Fruit fly (Drosophila melanogaster) whole organism, embryonic: ENCODE results near the gene Pcd.

Experiments used
- ATbp ChIP-seq: fragments of 200-800 bp; sonication (Bioruptor generic); optimal IDR thresholded peaks from 2 replicates; lab custom pipeline; 2017; ENCODE audit warnings: missing biosample characterization, mild to moderate bottlenecking, missing genetic modification characterization, missing genetic modification reagents
- Abd-B ChIP-seq: fragments of 200-800 bp; sonication (Bioruptor generic); optimal IDR thresholded peaks from 2 replicates; lab custom pipeline; 2018; ENCODE audit warnings: missing biosample characterization, mild to moderate bottlenecking, missing genetic modification characterization, moderate library complexity
- Atf3 ChIP-seq: fragments of 200-800 bp; sonication (Bioruptor generic); optimal IDR thresholded peaks from 3 replicates; lab custom pipeline; 2016; ENCODE audit warnings: missing biosample characterization, missing genetic modification characterization
- CG1024 ChIP-seq: fragments of 200-800 bp; sonication (Bioruptor generic); IDR thresholded peaks from 2 replicates; pipeline ENCODE4 v1.3.6; 2022; ENCODE audit warnings: missing biosample characterization, missing genetic modification characterization
- CG10565 ChIP-seq: fragments of 200-800 bp; sonication (Bioruptor generic); optimal IDR thresholded peaks from 3 replicates; lab custom pipeline; 2016; ENCODE audit warnings: missing biosample characterization, mild to moderate bottlenecking, missing genetic modification characterization
- CG11093 ChIP-seq: fragments of 200-800 bp; sonication (Bioruptor generic); IDR thresholded peaks from 3 replicates; pipeline ENCODE4 v1.3.6; 2022; ENCODE audit warnings: missing biosample characterization, missing genetic modification characterization
- CG11456 ChIP-seq: fragments of 200-800 bp; sonication (Bioruptor generic); IDR thresholded peaks from 3 replicates; pipeline ENCODE4 v1.3.6; 2022; ENCODE audit warnings: missing biosample characterization, missing genetic modification characterization
- CG12219 ChIP-seq: fragments of 200-800 bp; sonication (Bioruptor generic); optimal IDR thresholded peaks from 3 replicates; lab custom pipeline; 2018; ENCODE audit warnings: missing biosample characterization, mild to moderate bottlenecking, missing genetic modification characterization
- CG14050 ChIP-seq: fragments of 200-800 bp; sonication (Bioruptor generic); IDR thresholded peaks from 3 replicates; pipeline ENCODE4 v1.3.6; 2022; ENCODE audit warnings: missing biosample characterization, missing genetic modification characterization
- CG16779 ChIP-seq: fragments of 200-800 bp; sonication (Bioruptor generic); IDR thresholded peaks from 2 replicates; pipeline ENCODE4 v1.3.6; 2022; ENCODE audit warnings: missing biosample characterization, missing genetic modification characterization
- CG17568 ChIP-seq: fragments of 200-800 bp; sonication (Bioruptor generic); optimal IDR thresholded peaks from 2 replicates; lab custom pipeline; 2018; ENCODE audit warnings: missing biosample characterization, mild to moderate bottlenecking, missing genetic modification characterization, moderate library complexity
- CG30403 ChIP-seq: fragments of 200-800 bp; sonication (Bioruptor generic); optimal IDR thresholded peaks from 3 replicates; lab custom pipeline; 2016; ENCODE audit warnings: missing biosample characterization, missing genetic modification characterization
- CG30431 ChIP-seq: fragments of 200-800 bp; sonication (Bioruptor generic); optimal IDR thresholded peaks from 2 replicates; lab custom pipeline; 2017; ENCODE audit warnings: missing biosample characterization, missing genetic modification characterization
- CG4328 ChIP-seq: fragments of 200-800 bp; sonication (Bioruptor generic); optimal IDR thresholded peaks from 3 replicates; lab custom pipeline; 2017; ENCODE audit warnings: missing biosample characterization, missing genetic modification reagents, missing genetic modification characterization
- CG7357 ChIP-seq: fragments of 200-800 bp; sonication (Bioruptor generic); IDR thresholded peaks from 3 replicates; pipeline ENCODE4 v1.3.6; 2022; ENCODE audit warnings: missing biosample characterization, missing genetic modification characterization
- CG8089 ChIP-seq: fragments of 200-800 bp; sonication (Bioruptor generic); optimal IDR thresholded peaks from 3 replicates; lab custom pipeline; 2016; ENCODE audit warnings: missing biosample characterization, missing genetic modification characterization
- CG8388 ChIP-seq: fragments of 200-800 bp; sonication (Bioruptor generic); optimal IDR thresholded peaks from 2 replicates; lab custom pipeline; 2019; ENCODE audit warnings: missing biosample characterization, mild to moderate bottlenecking, missing genetic modification characterization, moderate library complexity
- Dfd ChIP-seq, 2 experiments: fragments of >200 bp; optimal IDR thresholded peaks; 2 replicates each; lab custom pipeline; 2017; ENCODE audit warnings: missing biosample characterization in 2 of 2, missing genetic modification characterization in 2 of 2
- Fer2 ChIP-seq: fragments of 200-800 bp; sonication (Bioruptor generic); optimal IDR thresholded peaks from 2 replicates; lab custom pipeline; 2018; ENCODE audit warnings: missing biosample characterization, mild to moderate bottlenecking, missing genetic modification characterization, moderate library complexity
- GATAe ChIP-seq: fragments of 200-800 bp; sonication (Bioruptor generic); conservative IDR thresholded peaks from 2 replicates; pipeline ENCODE4 v1.3.6; 2022; ENCODE audit warnings: missing biosample characterization, missing genetic modification characterization
- Gsc ChIP-seq: fragments of 200-800 bp; sonication (Bioruptor generic); IDR thresholded peaks from 2 replicates; pipeline ENCODE4 v1.3.6; 2022; ENCODE audit warnings: missing biosample characterization, missing genetic modification characterization
- H15 ChIP-seq: fragments of 200-800 bp; sonication (Bioruptor generic); IDR thresholded peaks from 3 replicates; pipeline ENCODE4 v1.3.6; 2022; ENCODE audit warnings: missing biosample characterization, missing genetic modification characterization
- Optix ChIP-seq: fragments of 200-800 bp; sonication (Bioruptor generic); IDR thresholded peaks from 3 replicates; pipeline ENCODE4 v1.3.6; 2022; ENCODE audit warnings: missing biosample characterization, missing genetic modification characterization
- Sin3A ChIP-seq: fragments of >200 bp; optimal IDR thresholded peaks from 2 replicates; lab custom pipeline; 2018
- Sry-β ChIP-seq: fragments of 200-800 bp; sonication (Bioruptor generic); optimal IDR thresholded peaks from 2 replicates; lab custom pipeline; 2018; ENCODE audit warnings: missing biosample characterization, mild to moderate bottlenecking, missing genetic modification characterization, moderate library complexity
- az2 ChIP-seq: fragments of 200-800 bp; sonication (Bioruptor generic); optimal IDR thresholded peaks from 3 replicates; lab custom pipeline; 2016; ENCODE audit warnings: missing biosample characterization, missing genetic modification characterization
- bab2 ChIP-seq: fragments of 200-800 bp; sonication (Bioruptor generic); optimal IDR thresholded peaks from 2 replicates; lab custom pipeline; 2016; ENCODE audit warnings: missing biosample characterization, missing genetic modification characterization
- cg ChIP-seq: fragments of 200-800 bp; sonication (Bioruptor generic); optimal IDR thresholded peaks from 3 replicates; lab custom pipeline; 2019; ENCODE audit warnings: missing biosample characterization, mild to moderate bottlenecking, missing genetic modification characterization, moderate library complexity
- dimm ChIP-seq: fragments of 200-800 bp; sonication (Bioruptor generic); IDR thresholded peaks from 2 replicates; pipeline ENCODE4 v1.3.6; 2022; ENCODE audit warnings: missing biosample characterization, missing genetic modification characterization
- disco-r ChIP-seq: fragments of 200-800 bp; sonication (Bioruptor generic); optimal IDR thresholded peaks from 2 replicates; lab custom pipeline; 2016; ENCODE audit warnings: missing biosample characterization, missing genetic modification characterization
- dpn ChIP-seq, 2 experiments: fragments of 200-800 bp; sonication (Bioruptor generic); optimal IDR thresholded peaks; 3 replicates each; lab custom pipeline; 2016; ENCODE audit warnings: missing biosample characterization in 2 of 2, missing genetic modification characterization in 2 of 2
- dysf ChIP-seq: fragments of 200-800 bp; sonication (Bioruptor generic); IDR thresholded peaks from 3 replicates; pipeline ENCODE4 v1.3.6; 2022; ENCODE audit warnings: missing biosample characterization, missing genetic modification characterization
- en ChIP-seq: fragments of 200-800 bp; sonication (Bioruptor generic); optimal IDR thresholded peaks from 2 replicates; lab custom pipeline; 2016; ENCODE audit warnings: missing biosample characterization, missing genetic modification characterization
- exex ChIP-seq: fragments of 200-800 bp; sonication (Bioruptor generic); optimal IDR thresholded peaks from 4 replicates; lab custom pipeline; 2018; ENCODE audit warnings: missing biosample characterization, mild to moderate bottlenecking, missing genetic modification characterization, moderate library complexity
- fu2 ChIP-seq: fragments of 200-800 bp; sonication (Bioruptor generic); optimal IDR thresholded peaks from 2 replicates; lab custom pipeline; 2016; ENCODE audit warnings: missing biosample characterization, missing genetic modification characterization
- gem ChIP-seq: fragments of 200-800 bp; sonication (Bioruptor generic); optimal IDR thresholded peaks from 2 replicates; lab custom pipeline; 2019; ENCODE audit warnings: missing biosample characterization, mild to moderate bottlenecking, missing genetic modification characterization, moderate library complexity
- gro ChIP-seq: fragments of 200-800 bp; sonication (Bioruptor generic); optimal IDR thresholded peaks from 2 replicates; lab custom pipeline; 2016; ENCODE audit warnings: missing biosample characterization, missing genetic modification characterization
- gt ChIP-seq: fragments of 200-800 bp; sonication (Bioruptor generic); IDR thresholded peaks from 2 replicates; pipeline ENCODE4 v1.3.6; 2022; ENCODE audit warnings: missing biosample characterization, missing genetic modification characterization
- ind ChIP-seq: fragments of 200-800 bp; sonication (Bioruptor generic); optimal IDR thresholded peaks from 3 replicates; lab custom pipeline; 2016; ENCODE audit warnings: missing biosample characterization, missing genetic modification characterization
- lab ChIP-seq: fragments of 200-800 bp; sonication (Bioruptor generic); optimal IDR thresholded peaks from 3 replicates; lab custom pipeline; 2017; ENCODE audit warnings: missing biosample characterization, missing genetic modification characterization, mild to moderate bottlenecking, moderate library complexity, missing genetic modification reagents
- lov ChIP-seq, 2 experiments: fragments of 200-800 bp in 1 of 2; fragments of >200 bp in 1 of 2; sonication (Bioruptor generic) in 1 of 2; IDR thresholded peaks in 1 of 2; optimal IDR thresholded peaks in 1 of 2; 2 replicates in 1 of 2; 3 replicates in 1 of 2; pipeline versions ENCODE4 v1.3.6 to Lab custom; 2017 to 2022; ENCODE audit warnings: missing biosample characterization in 1 of 2, missing genetic modification characterization in 1 of 2
- mirr ChIP-seq: fragments of 200-800 bp; sonication (Bioruptor generic); optimal IDR thresholded peaks from 3 replicates; lab custom pipeline; 2018; ENCODE audit warnings: missing biosample characterization, mild to moderate bottlenecking, missing genetic modification characterization
- onecut ChIP-seq: fragments of 200-800 bp; sonication (Bioruptor generic); IDR thresholded peaks from 2 replicates; pipeline ENCODE4 v1.3.6; 2022; ENCODE audit warnings: missing biosample characterization, missing genetic modification characterization
- peb ChIP-seq: fragments of 200-800 bp; sonication (Bioruptor generic); IDR thresholded peaks from 2 replicates; pipeline ENCODE4 v1.3.6; 2022; ENCODE audit warnings: missing biosample characterization, missing genetic modification characterization
- shn ChIP-seq: fragments of 200-800 bp; sonication (Bioruptor generic); optimal IDR thresholded peaks from 3 replicates; lab custom pipeline; 2016; ENCODE audit warnings: missing biosample characterization, missing genetic modification characterization
- sqz ChIP-seq: fragments of 200-800 bp; sonication (Bioruptor generic); optimal IDR thresholded peaks from 3 replicates; lab custom pipeline; 2018; ENCODE audit warnings: missing biosample characterization, mild to moderate bottlenecking, missing genetic modification characterization
- tgo ChIP-seq: fragments of 200-800 bp; sonication (Bioruptor generic); IDR thresholded peaks from 3 replicates; pipeline ENCODE4 v1.3.6; 2022; ENCODE audit warnings: missing biosample characterization, missing genetic modification characterization
- unpg ChIP-seq: fragments of 200-800 bp; sonication (Bioruptor generic); optimal IDR thresholded peaks from 3 replicates; lab custom pipeline; 2018; ENCODE audit warnings: missing biosample characterization, mild to moderate bottlenecking, missing genetic modification characterization, moderate library complexity
- vfl ChIP-seq: fragments of 200-800 bp; sonication (Bioruptor generic); optimal IDR thresholded peaks from 2 replicates; lab custom pipeline; 2016; ENCODE audit warnings: missing biosample characterization, missing genetic modification characterization
- wek ChIP-seq: fragments of 200-800 bp; sonication (Bioruptor generic); optimal IDR thresholded peaks from 3 replicates; lab custom pipeline; 2018; ENCODE audit warnings: missing biosample characterization, mild to moderate bottlenecking, missing genetic modification characterization, moderate library complexity
- zf30C ChIP-seq: fragments of 200-800 bp; sonication (Bioruptor generic); optimal IDR thresholded peaks from 3 replicates; lab custom pipeline; 2018; ENCODE audit warnings: missing biosample characterization, mild to moderate bottlenecking, missing genetic modification characterization

The Pcd gene

dm6 chr3R:29736678-29737093, 13.7 kb downstream of the Pcd start, which contains the start of the genes CG7601 and CIA30 (continued):
- peak; percentile 98 for TF ChIP-seq en
- TF ChIP-seq ATbp = peak; percentile 96
- no peak for TF ChIP-seq Dfd (GFP tag; optimal IDR thresholded peaks at IDR 0.05; lab: Kevin White, UChicago)
- peak; percentile 98 for TF ChIP-seq fu2 (GFP tag; lab: Kevin White, UChicago)
- peak; percentile 100 for TF ChIP-seq CG16779 (GFP tag; lab: Robert Waterston, UW)
- peak; percentile 98 for TF ChIP-seq CG4328
- peak; percentile 100 for TF ChIP-seq tgo (GFP tag; lab: Robert Waterston, UW)
- TF ChIP-seq CG30431 (GFP tag; lab: Kevin White, UChicago) = peak; percentile 95
- peak; percentile 100 for TF ChIP-seq H15 (GFP tag; lab: Robert Waterston, UW)
- TF ChIP-seq exex = peak; percentile 96
- TF ChIP-seq shn (GFP tag; lab: Kevin White, UChicago) = peak; percentile 98
- peak; percentile 99 for TF ChIP-seq mirr
- peak; percentile 56 for TF ChIP-seq Sry-β (GFP tag; lab: Kevin White, UChicago)
- TF ChIP-seq CG7357 (GFP tag; lab: Robert Waterston, UW) = peak; percentile 99
- TF ChIP-seq CG11093 (GFP tag; lab: Robert Waterston, UW) = peak; percentile 100
- TF ChIP-seq gt = peak; percentile 100
- peak; percentile 96 for TF ChIP-seq CG10565 (GFP tag; lab: Kevin White, UChicago)
- TF ChIP-seq CG1024 (GFP tag; lab: Robert Waterston, UW) = peak; percentile 99
- TF ChIP-seq dpn (GFP tag; optimal IDR thresholded peaks at IDR 0.05; lab: Kevin White, UChicago) = peak; percentile 99
- TF ChIP-seq Atf3 (GFP tag; lab: Kevin White, UChicago) = peak; percentile 97
- peak; percentile 94 for TF ChIP-seq CG12219
- TF ChIP-seq gro = peak; percentile 99
- TF ChIP-seq az2 (GFP tag; lab: Kevin White, UChicago) = peak; percentile 98
- peak; percentile 92 for TF ChIP-seq wek (GFP tag; lab: Kevin White, UChicago)
- no peak for TF ChIP-seq cg
- TF ChIP-seq Gsc (GFP tag; lab: Robert Waterston, UW) = peak; percentile 100
- TF ChIP-seq CG11456 = peak; percentile 100
- TF ChIP-seq dimm (GFP tag; lab: Robert Waterston, UW) = peak; percentile 100
- peak; percentile 100 for TF ChIP-seq peb (GFP tag; lab: Robert Waterston, UW)
- peak; percentile 99 for TF ChIP-seq bab2 (GFP tag; lab: Kevin White, UChicago)
- TF ChIP-seq Sin3A = peak; percentile 6
- TF ChIP-seq dysf (GFP tag; lab: Robert Waterston, UW) = peak; percentile 100
- TF ChIP-seq disco-r = peak; percentile 97
- peak; percentile 99 for TF ChIP-seq gem (tag; lab: Kevin White, UChicago)
- TF ChIP-seq ind = peak; percentile 100
- peak; percentile 98 for TF ChIP-seq vfl
- TF ChIP-seq Abd-B (GFP tag; lab: Kevin White, UChicago) = peak; percentile 100
- peak; percentile 99 for TF ChIP-seq CG30403 (GFP tag; lab: Kevin White, UChicago)
- no peak for TF ChIP-seq sqz (GFP tag; lab: Kevin White, UChicago)
- TF ChIP-seq unpg (GFP tag; lab: Kevin White, UChicago) = peak; percentile 98
- peak; percentile 95 for TF ChIP-seq CG8089 (GFP tag; lab: Kevin White, UChicago)
- TF ChIP-seq CG14050 (GFP tag; lab: Robert Waterston, UW) = peak; percentile 100
- TF ChIP-seq CG17568 (GFP tag; lab: Kevin White, UChicago) = no peak
- TF ChIP-seq Fer2 = peak; percentile 99
- peak; percentile 96 for TF ChIP-seq CG8388 (GFP tag; lab: Kevin White, UChicago)
- peak; percentile 99 for TF ChIP-seq onecut (GFP tag; lab: Robert Waterston, UW)
- no peak for TF ChIP-seq zf30C (GFP tag; lab: Kevin White, UChicago)
- TF ChIP-seq Optix (GFP tag; lab: Robert Waterston, UW) = peak; percentile 100
- TF ChIP-seq lab (GFP tag; lab: Kevin White, UChicago) = peak; percentile 99
- TF ChIP-seq lov (optimal IDR thresholded peaks at IDR 0.05; lab: Kevin White, UChicago) = no peak
- TF ChIP-seq lov (GFP tag; IDR thresholded peaks at IDR 0.05; lab: Robert Waterston, UW) = peak; percentile 100
- TF ChIP-seq GATAe = peak; percentile 100
